Worm (Caenorhabditis elegans) whole organism, young adult: ENCODE results near the gene sup-9.
"Not testable (repeated sequence)": the region's sequence is repeated elsewhere in the genome, so short reads cannot be mapped to it uniquely, and the experiment has no call there.

ENCODE experiments used
- C17E4.6 ChIP-seq: fragments of 200-800 bp; sonication (Bioruptor generic); IDR thresholded peaks from 2 replicates; pipeline ENCODE4 v1.3.6; 2022; ENCODE audit warnings: missing genetic modification reagents, missing genetic modification characterization, missing compliant biosample characterization
- D2030.7 ChIP-seq: fragments of 200-800 bp; sonication (Bioruptor generic); IDR thresholded peaks from 2 replicates; pipeline ENCODE4 v1.3.6; 2022; ENCODE audit warnings: missing genetic modification reagents, missing genetic modification characterization, missing compliant biosample characterization
- F10E7.11 ChIP-seq: sonication (generic microtip); optimal IDR thresholded peaks from 2 replicates; lab custom pipeline; 2017; ENCODE audit warnings: mild to moderate bottlenecking, missing genetic modification characterization, moderate library complexity, missing compliant biosample characterization
- F33H1.4 ChIP-seq: fragments of 200-800 bp; sonication (Bioruptor generic); IDR thresholded peaks from 2 replicates; pipeline ENCODE4 v1.3.6; 2022; ENCODE audit warnings: missing genetic modification reagents, missing genetic modification characterization, missing compliant biosample characterization
- F57A8.1 ChIP-seq: fragments of 200-800 bp; sonication (Bioruptor generic); optimal IDR thresholded peaks from 2 replicates; lab custom pipeline; 2018; ENCODE audit warnings: mild to moderate bottlenecking, missing genetic modification characterization, moderate library complexity, missing compliant biosample characterization
- F57C9.4 ChIP-seq: sonication (generic microtip); optimal IDR thresholded peaks from 2 replicates; lab custom pipeline; 2017; ENCODE audit warnings: mild to moderate bottlenecking, missing genetic modification characterization, missing compliant biosample characterization
- K11D2.4 ChIP-seq: fragments of 200-800 bp; sonication (Bioruptor generic); IDR thresholded peaks from 2 replicates; pipeline ENCODE4 v1.3.6; 2022; ENCODE audit warnings: missing genetic modification reagents, missing genetic modification characterization, missing compliant biosample characterization
- K12H6.12 ChIP-seq: fragments of 200-800 bp; sonication (Bioruptor generic); optimal IDR thresholded peaks from 2 replicates; lab custom pipeline; 2018; ENCODE audit warnings: mild to moderate bottlenecking, missing genetic modification characterization, missing compliant biosample characterization
- T26A5.8 ChIP-seq: sonication (generic microtip); optimal IDR thresholded peaks from 2 replicates; lab custom pipeline; 2016; ENCODE audit warnings: missing genetic modification characterization, missing compliant biosample characterization
- Y56A3A.18 ChIP-seq: fragments of 200-800 bp; sonication (Bioruptor generic); IDR thresholded peaks from 2 replicates; pipeline ENCODE4 v1.3.6; 2022; ENCODE audit warnings: missing genetic modification reagents, missing genetic modification characterization, missing compliant biosample characterization
- ZK185.1 ChIP-seq: sonication (generic microtip); optimal IDR thresholded peaks from 2 replicates; lab custom pipeline; 2016; ENCODE audit warnings: mild to moderate bottlenecking, missing genetic modification characterization, missing compliant biosample characterization; ENCODE audit not compliant: poor library complexity, severe bottlenecking
- akir-1 ChIP-seq: fragments of 200-800 bp; sonication (Bioruptor generic); optimal IDR thresholded peaks from 2 replicates; lab custom pipeline; 2018; ENCODE audit warnings: mild to moderate bottlenecking, missing genetic modification characterization, moderate library complexity, missing compliant biosample characterization
- aptf-3 ChIP-seq: fragments of 200-800 bp; sonication (Bioruptor generic); IDR thresholded peaks from 2 replicates; pipeline ENCODE4 v1.3.6; 2022; ENCODE audit warnings: missing genetic modification characterization, missing compliant biosample characterization
- atf-7 ChIP-seq: sonication (generic microtip); optimal IDR thresholded peaks from 2 replicates; lab custom pipeline; 2017; ENCODE audit warnings: mild to moderate bottlenecking, missing genetic modification characterization, missing compliant biosample characterization
- attf-5 ChIP-seq: fragments of 200-800 bp; sonication (Bioruptor generic); optimal IDR thresholded peaks from 2 replicates; lab custom pipeline; 2018; ENCODE audit warnings: mild to moderate bottlenecking, missing genetic modification characterization, missing compliant biosample characterization
- attf-6 ChIP-seq: fragments of 200-800 bp; sonication (Bioruptor generic); IDR thresholded peaks from 2 replicates; pipeline ENCODE4 v1.3.6; 2022; ENCODE audit warnings: missing genetic modification reagents, missing genetic modification characterization, missing compliant biosample characterization
- cebp-1 ChIP-seq, 2 experiments: fragments of 200-800 bp in 1 of 2; sonication (Bioruptor generic) in 1 of 2; sonication (generic microtip) in 1 of 2; IDR thresholded peaks in 1 of 2; optimal IDR thresholded peaks in 1 of 2; 2 replicates each; pipeline versions ENCODE4 v1.3.6 to Lab custom; 2017 to 2022; ENCODE audit warnings: missing compliant biosample characterization in 2 of 2, missing genetic modification characterization in 2 of 2, mild to moderate bottlenecking in 1 of 2, missing genetic modification reagents in 1 of 2, moderate library complexity in 1 of 2
- cebp-2 ChIP-seq: fragments of 200-800 bp; sonication (Bioruptor generic); IDR thresholded peaks from 2 replicates; pipeline ENCODE4 v1.3.6; 2022; ENCODE audit warnings: missing genetic modification characterization, missing compliant biosample characterization
- ceh-100 ChIP-seq: fragments of 200-800 bp; sonication (Bioruptor generic); IDR thresholded peaks from 2 replicates; pipeline ENCODE4 v1.3.6; 2022; ENCODE audit warnings: missing genetic modification reagents, missing genetic modification characterization, missing compliant biosample characterization
- ceh-58 ChIP-seq: fragments of 200-800 bp; sonication (Bioruptor generic); IDR thresholded peaks from 2 replicates; pipeline ENCODE4 v1.3.6; 2022; ENCODE audit warnings: missing genetic modification characterization, missing compliant biosample characterization
- ceh-79 ChIP-seq: sonication (generic microtip); optimal IDR thresholded peaks from 2 replicates; lab custom pipeline; 2017; ENCODE audit warnings: mild to moderate bottlenecking, missing genetic modification characterization, missing compliant biosample characterization
- dpff-1 ChIP-seq: sonication (generic microtip); optimal IDR thresholded peaks from 2 replicates; lab custom pipeline; 2017; ENCODE audit warnings: mild to moderate bottlenecking, missing genetic modification characterization, missing compliant biosample characterization
- dpl-1 ChIP-seq: fragments of 150-350 bp; optimal IDR thresholded peaks from 2 replicates; lab custom pipeline; 2014; ENCODE audit warnings: missing biosample characterization, missing genetic modification reagents, missing genetic modification characterization
- efl-1 ChIP-seq: fragments of 150-350 bp; optimal IDR thresholded peaks from 2 replicates; lab custom pipeline; 2014; ENCODE audit warnings: missing biosample characterization, missing genetic modification reagents, missing genetic modification characterization
- ekl-4 ChIP-seq: fragments of 200-800 bp; sonication (Bioruptor generic); IDR thresholded peaks from 2 replicates; pipeline ENCODE4 v1.3.6; 2022; ENCODE audit warnings: missing genetic modification reagents, missing genetic modification characterization, missing compliant biosample characterization
- hrde-1 ChIP-seq: sonication (generic microtip); optimal IDR thresholded peaks from 2 replicates; lab custom pipeline; 2016; ENCODE audit warnings: missing genetic modification characterization, mild to moderate bottlenecking, missing compliant biosample characterization, moderate library complexity, missing genotype, missing genetic modification reagents, borderline replicate concordance
- let-526 ChIP-seq: fragments of 200-800 bp; sonication (Bioruptor generic); IDR thresholded peaks from 2 replicates; pipeline ENCODE4 v1.3.6; 2022; ENCODE audit warnings: missing genetic modification reagents, missing genetic modification characterization, missing compliant biosample characterization
- lin-54 ChIP-seq: fragments of 200-800 bp; sonication (Bioruptor generic); optimal IDR thresholded peaks from 2 replicates; lab custom pipeline; 2018; ENCODE audit warnings: mild to moderate bottlenecking, missing genetic modification characterization, missing compliant biosample characterization
- madf-3 ChIP-seq: fragments of 200-800 bp; sonication (Bioruptor generic); IDR thresholded peaks from 2 replicates; pipeline ENCODE4 v1.3.6; 2022; ENCODE audit warnings: missing genetic modification reagents, missing genetic modification characterization, missing compliant biosample characterization
- mcd-1 ChIP-seq: fragments of 200-800 bp; sonication (Bioruptor generic); IDR thresholded peaks from 2 replicates; pipeline ENCODE4 v1.3.6; 2022; ENCODE audit warnings: missing genetic modification reagents, missing genetic modification characterization, missing compliant biosample characterization
- mel-28 ChIP-seq: sonication (generic microtip); optimal IDR thresholded peaks from 2 replicates; lab custom pipeline; 2016; ENCODE audit warnings: borderline replicate concordance, mild to moderate bottlenecking, missing genetic modification characterization, missing compliant biosample characterization
- nfya-2 ChIP-seq: fragments of 200-800 bp; sonication (Bioruptor generic); IDR thresholded peaks from 2 replicates; pipeline ENCODE4 v1.3.6; 2022; ENCODE audit warnings: missing genetic modification reagents, missing genetic modification characterization, missing compliant biosample characterization
- nhr-179 ChIP-seq: sonication (generic microtip); optimal IDR thresholded peaks from 2 replicates; lab custom pipeline; 2016; ENCODE audit warnings: mild to moderate bottlenecking, missing genetic modification characterization, missing compliant biosample characterization
- nhr-27 ChIP-seq: fragments of 200-800 bp; sonication (Bioruptor generic); optimal IDR thresholded peaks from 2 replicates; lab custom pipeline; 2018; ENCODE audit warnings: mild to moderate bottlenecking, missing genetic modification characterization, moderate library complexity, missing compliant biosample characterization
- nhr-90 ChIP-seq: sonication (generic microtip); optimal IDR thresholded peaks from 2 replicates; lab custom pipeline; 2016; ENCODE audit warnings: missing genotype, mild to moderate bottlenecking, missing genetic modification characterization, missing compliant biosample characterization
- pha-4 ChIP-seq: fragments of 150-350 bp; sonication (generic microtip); optimal IDR thresholded peaks from 2 replicates; lab custom pipeline; 2014; ENCODE audit warnings: missing biosample characterization, missing genetic modification reagents, missing genetic modification characterization
- sdz-38 ChIP-seq: sonication (generic microtip); optimal IDR thresholded peaks from 2 replicates; lab custom pipeline; 2016; ENCODE audit warnings: missing genotype, missing genetic modification characterization, missing compliant biosample characterization
- sea-2 ChIP-seq: fragments of 200-800 bp; sonication (Bioruptor generic); IDR thresholded peaks from 2 replicates; pipeline ENCODE4 v1.3.6; 2022; ENCODE audit warnings: missing genetic modification characterization, missing compliant biosample characterization
- tbx-9 ChIP-seq: sonication (generic microtip); optimal IDR thresholded peaks from 2 replicates; lab custom pipeline; 2016; ENCODE audit warnings: borderline replicate concordance, missing genetic modification characterization, inconsistent platforms, missing compliant biosample characterization
- tlf-1 ChIP-seq: fragments of 200-800 bp; sonication (Bioruptor generic); optimal IDR thresholded peaks from 2 replicates; lab custom pipeline; 2018; ENCODE audit warnings: mild to moderate bottlenecking, missing genetic modification characterization, missing compliant biosample characterization
- xnd-1 ChIP-seq: sonication (generic microtip); optimal IDR thresholded peaks from 2 replicates; lab custom pipeline; 2016; ENCODE audit warnings: missing genotype, missing genetic modification reagents, missing genetic modification characterization, missing compliant biosample characterization
- ztf-18 ChIP-seq: sonication (generic microtip); optimal IDR thresholded peaks from 2 replicates; lab custom pipeline; 2016; ENCODE audit warnings: missing genotype, mild to moderate bottlenecking, missing genetic modification characterization, missing compliant biosample characterization
- ztf-3 ChIP-seq: fragments of 200-800 bp; sonication (Bioruptor generic); optimal IDR thresholded peaks from 2 replicates; lab custom pipeline; 2018; ENCODE audit warnings: mild to moderate bottlenecking, missing genetic modification characterization, missing compliant biosample characterization

The sup-9 gene

DNA sequence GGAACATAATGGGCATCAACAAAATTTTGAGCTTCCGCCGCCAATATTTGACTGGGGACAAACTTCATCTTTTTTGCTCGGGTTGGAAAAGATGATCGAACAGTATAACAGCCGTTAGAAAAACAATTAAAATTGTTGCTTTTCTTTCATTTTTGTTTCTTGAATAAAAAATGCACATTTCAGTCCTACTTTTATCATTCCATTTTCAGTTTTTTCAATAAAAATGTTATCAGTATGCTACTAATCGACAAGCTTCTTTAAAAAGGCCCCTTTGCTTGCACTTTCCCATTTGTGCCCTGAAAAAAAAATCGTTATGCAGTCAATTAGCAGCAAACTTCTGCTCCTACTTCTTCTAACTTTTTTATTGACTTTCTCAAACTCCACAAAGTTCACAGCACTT is 45.0 kb downstream of the sup-9 start, which contains the start of gene F22E5.7:
Gene F22E5.7, plus strand, starts transcription at position 301 of the 400 bp plus-strand sequence.
- no peak for TF ChIP-seq sea-2 (GFP tag; lab: Robert Waterston, UW)
- TF ChIP-seq attf-5, result no peak
- TF ChIP-seq ceh-79 (tag; lab: Kevin White, UChicago), result no peak
- no peak for TF ChIP-seq nfya-2 (GFP tag; lab: Robert Waterston, UW)
- no peak for TF ChIP-seq nhr-90 (tag; lab: Kevin White, UChicago)
- TF ChIP-seq D2030.7 (GFP tag; lab: Robert Waterston, UW), result no peak
- no peak for TF ChIP-seq let-526 (GFP tag; lab: Robert Waterston, UW)
- TF ChIP-seq, all 124 proteins: peak for 0

DNA sequence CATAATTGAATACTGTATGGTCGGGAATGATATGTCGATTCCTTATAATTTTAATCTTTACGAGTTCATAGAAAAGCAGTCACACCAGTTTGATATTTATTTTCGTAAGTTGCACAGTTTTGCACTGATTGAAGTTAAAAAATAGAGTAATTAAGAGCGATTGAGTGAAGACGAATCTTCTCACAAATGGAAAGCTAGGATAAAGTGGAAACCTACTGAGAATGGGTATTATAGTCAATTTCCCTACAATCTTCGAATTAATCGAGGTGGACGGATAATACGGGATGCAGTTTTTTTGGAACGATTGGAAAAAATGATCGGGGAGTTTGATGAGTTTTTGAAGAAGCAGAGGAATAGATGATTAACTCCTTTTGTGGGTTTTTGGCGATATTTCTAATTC is 45.8 kb downstream of the sup-9 start, which contains the start of gene F22E5.23:
Gene F22E5.23, plus strand, starts transcription at position 301 of the 400 bp plus-strand sequence.
- no peak for TF ChIP-seq tbx-9
- no peak for TF ChIP-seq tlf-1
- no peak for TF ChIP-seq ekl-4 (GFP tag; lab: Robert Waterston, UW)
- no peak for TF ChIP-seq akir-1
- TF ChIP-seq ztf-18, result no peak
- TF ChIP-seq Y56A3A.18 (GFP tag; lab: Robert Waterston, UW), result no peak
- TF ChIP-seq K11D2.4 (GFP tag; lab: Robert Waterston, UW), result no peak
- TF ChIP-seq mel-28 (tag; lab: Kevin White, UChicago), result no peak
- no peak for TF ChIP-seq aptf-3
- no peak for TF ChIP-seq T26A5.8 (tag; lab: Kevin White, UChicago)
- TF ChIP-seq atf-7 (tag; lab: Kevin White, UChicago), result no peak
- TF ChIP-seq ceh-100, result no peak
- TF ChIP-seq nhr-27 (tag; lab: Kevin White, UChicago), result no peak
- no peak for TF ChIP-seq ztf-3
- TF ChIP-seq dpff-1 (tag; lab: Kevin White, UChicago), result no peak
- TF ChIP-seq F57A8.1 (GFP tag; lab: Kevin White, UChicago), result no peak
- no peak for TF ChIP-seq D2030.7 (GFP tag; lab: Robert Waterston, UW)
- TF ChIP-seq ZK185.1 (tag; lab: Kevin White, UChicago), result no peak
- no peak for TF ChIP-seq nhr-179 (tag; lab: Kevin White, UChicago)
- no peak for TF ChIP-seq sea-2 (GFP tag; lab: Robert Waterston, UW)

DNA sequence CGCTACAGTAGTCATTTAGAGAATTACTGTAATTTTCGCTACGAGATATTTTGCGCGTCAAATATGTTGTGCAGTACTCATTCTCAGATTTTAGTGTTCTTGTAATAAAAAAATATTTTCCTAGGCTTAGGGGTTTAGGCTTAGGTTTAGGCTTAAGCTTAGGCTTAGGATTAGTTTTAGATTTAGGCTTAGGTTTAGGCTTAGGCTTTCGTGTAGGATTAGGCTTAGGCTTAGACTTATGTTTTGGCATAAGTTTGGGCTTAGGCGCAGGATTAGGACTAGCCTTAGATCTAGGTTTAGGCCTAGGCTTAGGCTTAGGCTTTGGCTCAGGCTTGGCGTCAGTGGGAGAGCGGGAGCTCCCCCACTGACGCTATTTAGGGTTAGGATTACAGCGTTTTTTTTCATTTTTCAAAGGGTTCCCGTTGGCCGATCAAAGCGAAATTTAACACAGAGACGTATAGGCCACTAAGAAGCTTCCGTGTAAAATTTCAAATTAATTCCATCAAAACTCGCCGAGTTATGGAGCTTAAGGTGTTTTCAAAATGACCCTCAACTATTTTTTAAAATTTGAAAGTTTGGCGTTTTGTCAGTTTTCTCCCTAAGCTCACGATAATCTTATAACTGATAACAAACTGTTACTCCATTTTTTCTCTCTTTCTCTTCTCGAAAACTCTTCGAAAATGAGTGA is 47.3 kb downstream of the sup-9 start, which contains the start of gene F22E5.8:
Gene F22E5.8, plus strand, starts transcription at position 638 of the 688 bp plus-strand sequence.
- TF ChIP-seq cebp-2; pha-4 (tag; lab: Kevin White, UChicago); attf-6 (GFP tag; lab: Robert Waterston, UW): not testable (repeated sequence)

DNA sequence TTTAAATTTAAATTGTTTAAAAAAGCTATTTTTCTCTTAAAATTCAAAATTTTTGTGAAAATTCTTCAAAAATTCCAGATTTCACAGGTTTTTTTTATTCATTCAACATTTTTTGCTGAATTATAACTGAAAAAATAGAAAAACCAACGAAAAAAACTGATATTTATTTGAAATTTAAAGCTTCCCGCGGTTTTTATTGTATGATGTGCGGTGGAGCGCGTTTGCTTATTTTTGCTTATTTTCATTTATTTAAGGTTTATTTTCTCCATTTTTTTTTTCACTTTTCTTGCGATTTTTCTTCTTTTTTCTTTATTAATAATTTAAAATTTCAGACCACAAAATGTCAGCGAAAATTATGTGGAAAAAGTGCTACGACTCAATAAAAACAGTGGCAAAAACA is 48.8 kb downstream of the sup-9 start, which contains the start of gene F22E5.9:
Gene F22E5.9, plus strand, starts transcription at position 327 of the 400 bp plus-strand sequence.
- TF ChIP-seq cebp-1 (GFP tag; IDR thresholded peaks at IDR 0.05; lab: Robert Waterston, UW) (no peak), cebp-1 (tag; optimal IDR thresholded peaks at IDR 0.05; lab: Kevin White, UChicago) (no peak), xnd-1 (tag; lab: Kevin White, UChicago) (no peak), hrde-1 (tag; lab: Kevin White, UChicago) (no peak), mel-28 (tag; lab: Kevin White, UChicago) (no peak), efl-1 (GFP tag; lab: Kevin White, UChicago) (peak; percentile 30), K12H6.12 (tag; lab: Kevin White, UChicago) (no peak), ceh-58 (GFP tag; lab: Robert Waterston, UW) (no peak), F33H1.4 (GFP tag; lab: Robert Waterston, UW) (no peak), madf-3 (GFP tag; lab: Robert Waterston, UW) (no peak), F57A8.1 (GFP tag; lab: Kevin White, UChicago) (no peak), F57C9.4 (tag; lab: Kevin White, UChicago) (no peak), mcd-1 (peak; percentile 85), C17E4.6 (GFP tag; lab: Robert Waterston, UW) (no peak), F10E7.11 (tag; lab: Kevin White, UChicago) (no peak), sdz-38 (tag; lab: Kevin White, UChicago) (no peak), dpl-1 (GFP tag; lab: Kevin White, UChicago) (peak; percentile 54), ekl-4 (GFP tag; lab: Robert Waterston, UW) (no peak), lin-54 (GFP tag; lab: Kevin White, UChicago) (peak; percentile 50)
